Fruit fly (Drosophila melanogaster): ENCODE measurements around the gene kon.

kon gene

dm6 chr2L:18496834-18497233, 6.9 kb downstream of the kon start (continued):
- TF ChIP-seq CG13424 (tag; optimal IDR thresholded peaks at IDR 0.05), result no peak
- no peak for TF ChIP-seq al (GFP tag; IDR thresholded peaks at IDR 0.05)
- TF ChIP-seq CG3995 (GFP tag; optimal IDR thresholded peaks at IDR 0.05), result no peak
- TF ChIP-seq NC2β (GFP tag; optimal IDR thresholded peaks at IDR 0.05), result no peak
- no peak for TF ChIP-seq CG30431 (GFP tag; optimal IDR thresholded peaks at IDR 0.05)
- no peak for TF ChIP-seq Eip74EF (GFP tag; optimal IDR thresholded peaks at IDR 0.05)
- no peak for TF ChIP-seq CG4328 (GFP tag; optimal IDR thresholded peaks at IDR 0.05)
- no peak for TF ChIP-seq CG1832 (GFP tag; optimal IDR thresholded peaks at IDR 0.05)
- no peak for TF ChIP-seq C15 (GFP tag; IDR thresholded peaks at IDR 0.05)
- no peak for TF ChIP-seq Nf-YB (GFP tag; optimal IDR thresholded peaks at IDR 0.05)
- no peak for TF ChIP-seq Antp (GFP tag; optimal IDR thresholded peaks at IDR 0.05)
- TF ChIP-seq CG7745 (tag; optimal IDR thresholded peaks at IDR 0.05), result no peak
- no peak for TF ChIP-seq CG10543 (GFP tag; optimal IDR thresholded peaks at IDR 0.05)
- TF ChIP-seq CG7839 (tag; optimal IDR thresholded peaks at IDR 0.05), result no peak
- TF ChIP-seq CG3281 (GFP tag; optimal IDR thresholded peaks at IDR 0.05), result no peak
- no peak for TF ChIP-seq bbx (GFP tag; IDR thresholded peaks at IDR 0.05; ENCODE audit: partially characterized antibody)
- TF ChIP-seq Camta (GFP tag; optimal IDR thresholded peaks at IDR 0.05), result no peak
- no peak for TF ChIP-seq CG2129 (GFP tag; IDR thresholded peaks at IDR 0.05; ENCODE audit: partially characterized antibody)
- no peak for TF ChIP-seq ham (GFP tag; IDR thresholded peaks at IDR 0.05)
- no peak for TF ChIP-seq CG6272 (GFP tag; IDR thresholded peaks at IDR 0.05)
- no peak for TF ChIP-seq CG18619 (GFP tag; optimal IDR thresholded peaks at IDR 0.05)
- no peak for TF ChIP-seq CG13296 (GFP tag; optimal IDR thresholded peaks at IDR 0.05)
- TF ChIP-seq Taf1 (GFP tag; IDR thresholded peaks at IDR 0.05), result no peak
- TF ChIP-seq CG17328 (GFP tag; IDR thresholded peaks at IDR 0.05), result no peak
- TF ChIP-seq CG5953 (GFP tag; IDR thresholded peaks at IDR 0.05), result no peak
- no peak for TF ChIP-seq CG6689 (GFP tag; IDR thresholded peaks at IDR 0.05)
- peak; percentile 67 for TF ChIP-seq Asciz (GFP tag; optimal IDR thresholded peaks at IDR 0.05)
- no peak for TF ChIP-seq emc (GFP tag; optimal IDR thresholded peaks at IDR 0.05)
- TF ChIP-seq pho (GFP tag; optimal IDR thresholded peaks at IDR 0.05), result no peak
- TF ChIP-seq Ptx1 (GFP tag; IDR thresholded peaks at IDR 0.05), result no peak
- peak; percentile 59 for TF ChIP-seq wek (GFP tag; optimal IDR thresholded peaks at IDR 0.05)
- TF ChIP-seq CG17829 (tag; optimal IDR thresholded peaks at IDR 0.05), result no peak
- no peak for TF ChIP-seq sna (GFP tag; IDR thresholded peaks at IDR 0.05; ENCODE audit: partially characterized antibody)
- no peak for TF ChIP-seq row (GFP tag; IDR thresholded peaks at IDR 0.05)
- no peak for TF ChIP-seq CG17385 (GFP tag; optimal IDR thresholded peaks at IDR 0.05)
- no peak for TF ChIP-seq Mes4 (GFP tag; optimal IDR thresholded peaks at IDR 0.05)
- TF ChIP-seq dimm (GFP tag; IDR thresholded peaks at IDR 0.05), result no peak
- peak; percentile 48 for TF ChIP-seq CG1529 (GFP tag; optimal IDR thresholded peaks at IDR 0.05)
- TF ChIP-seq ERR (GFP tag; optimal IDR thresholded peaks at IDR 0.05), result no peak
- no peak for TF ChIP-seq CG12744 (GFP tag; optimal IDR thresholded peaks at IDR 0.05)
- no peak for TF ChIP-seq CG18599 (GFP tag; optimal IDR thresholded peaks at IDR 0.05)
- TF ChIP-seq zfh1 (GFP tag; IDR thresholded peaks at IDR 0.05), result no peak
- TF ChIP-seq YL-1 (GFP tag; optimal IDR thresholded peaks at IDR 0.05), result no peak
- TF ChIP-seq CG18764 (GFP tag; optimal IDR thresholded peaks at IDR 0.05), result no peak
- TF ChIP-seq pros (GFP tag; optimal IDR thresholded peaks at IDR 0.05), result no peak
- TF ChIP-seq CG16815 (GFP tag; optimal IDR thresholded peaks at IDR 0.05), result no peak
- TF ChIP-seq rib (GFP tag; IDR thresholded peaks at IDR 0.05), result no peak
- no peak for TF ChIP-seq Rx (GFP tag; IDR thresholded peaks at IDR 0.05)
- TF ChIP-seq CG6854 (GFP tag; optimal IDR thresholded peaks at IDR 0.05), result no peak
- no peak for TF ChIP-seq CG11696 (GFP tag; IDR thresholded peaks at IDR 0.05)
- TF ChIP-seq CG18262 (tag; optimal IDR thresholded peaks at IDR 0.05), result no peak
- TF ChIP-seq bcd (GFP tag; optimal IDR thresholded peaks at IDR 0.05), result no peak
